Fruit fly (Drosophila melanogaster) whole organism, pupa: Measurements from ENCODE around the gene RanGAP.

Experiments used
- CG12605 ChIP-seq: fragments of 200-800 bp; sonication (Bioruptor generic); IDR thresholded peaks from 2 replicates; pipeline ENCODE4 v1.3.6; 2022; ENCODE audit warnings: missing biosample characterization, missing genetic modification characterization
- CG13204 ChIP-seq: fragments of 200-800 bp; sonication (Bioruptor generic); optimal IDR thresholded peaks from 2 replicates; lab custom pipeline; 2018; ENCODE audit warnings: missing biosample characterization, mild to moderate bottlenecking, missing genetic modification characterization, moderate library complexity
- CG34367 ChIP-seq: fragments of 200-800 bp; sonication (Bioruptor generic); optimal IDR thresholded peaks from 2 replicates; lab custom pipeline; 2018; ENCODE audit warnings: missing biosample characterization, mild to moderate bottlenecking, missing genetic modification characterization
- CG4496 ChIP-seq: fragments of 200-800 bp; sonication (Bioruptor generic); IDR thresholded peaks from 3 replicates; pipeline ENCODE4 v1.3.6; 2022; ENCODE audit warnings: missing biosample characterization, missing genetic modification characterization
- CG9948 ChIP-seq: fragments of 200-800 bp; sonication (Bioruptor generic); optimal IDR thresholded peaks from 2 replicates; lab custom pipeline; 2018; ENCODE audit warnings: missing biosample characterization, mild to moderate bottlenecking, missing genetic modification characterization, moderate library complexity
- D1 ChIP-seq: fragments of 200-800 bp; sonication (Bioruptor generic); optimal IDR thresholded peaks from 2 replicates; lab custom pipeline; 2018; ENCODE audit warnings: missing biosample characterization, mild to moderate bottlenecking, missing genetic modification characterization, moderate library complexity
- EcR ChIP-seq: fragments of 200-800 bp; sonication (Bioruptor generic); optimal IDR thresholded peaks from 3 replicates; lab custom pipeline; 2019; ENCODE audit warnings: missing biosample characterization, missing genetic modification characterization, mild to moderate bottlenecking, moderate library complexity, missing genetic modification reagents
- Pif1A ChIP-seq: fragments of 200-800 bp; sonication (Bioruptor generic); optimal IDR thresholded peaks from 3 replicates; lab custom pipeline; 2016; ENCODE audit warnings: missing biosample characterization, missing genetic modification characterization
- Pif1B ChIP-seq: fragments of 200-800 bp; sonication (Bioruptor generic); optimal IDR thresholded peaks from 3 replicates; lab custom pipeline; 2016; ENCODE audit warnings: missing biosample characterization, missing genetic modification characterization
- Snoo ChIP-seq: fragments of 200-800 bp; sonication (Bioruptor generic); optimal IDR thresholded peaks from 3 replicates; lab custom pipeline; 2017; ENCODE audit warnings: missing biosample characterization, mild to moderate bottlenecking, missing genetic modification characterization, inconsistent platforms
- fd96Ca ChIP-seq: fragments of 200-800 bp; sonication (Bioruptor generic); IDR thresholded peaks from 3 replicates; pipeline ENCODE4 v1.3.6; 2022; ENCODE audit warnings: missing biosample characterization, missing genetic modification characterization
- gl ChIP-seq: fragments of 200-800 bp; sonication (Bioruptor generic); optimal IDR thresholded peaks from 2 replicates; lab custom pipeline; 2018; ENCODE audit warnings: missing biosample characterization, mild to moderate bottlenecking, missing genetic modification characterization
- rn ChIP-seq: fragments of 200-800 bp; sonication (Bioruptor generic); IDR thresholded peaks from 2 replicates; pipeline ENCODE4 v1.3.6; 2022; ENCODE audit warnings: missing biosample characterization, missing genetic modification characterization

DNA sequence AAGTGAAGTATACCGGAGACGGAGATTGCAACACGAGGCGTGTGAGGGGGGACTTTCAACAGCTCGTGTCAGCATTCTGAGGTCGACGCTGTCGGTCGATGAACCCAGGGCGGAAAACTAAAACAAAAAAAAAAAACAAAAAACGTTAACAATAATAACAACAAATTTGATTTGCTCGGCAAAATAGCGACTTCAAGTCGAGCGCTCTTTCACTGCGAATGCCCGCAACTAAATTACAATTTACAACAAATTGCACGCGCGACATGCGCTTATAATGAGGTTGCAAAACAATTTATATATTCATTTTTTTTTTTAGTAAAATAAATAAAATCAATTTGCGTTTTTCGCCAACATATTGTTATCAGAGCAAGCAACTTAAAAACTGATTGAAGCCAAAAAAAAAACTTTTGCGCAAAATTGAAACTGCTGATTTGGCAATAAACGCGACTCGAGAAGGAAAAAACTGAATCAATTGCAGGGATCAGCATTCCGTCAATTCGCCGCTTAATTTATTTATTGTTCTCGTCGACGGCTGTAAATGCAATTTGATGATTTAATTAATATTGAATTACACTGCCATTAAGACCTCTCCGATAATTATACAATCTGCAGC lies 31.7 kb downstream of the RanGAP start:
- TF ChIP-seq EcR (no peak), CG12605 (GFP tag; lab: Robert Waterston, UW) (no peak), fd96Ca (GFP tag; lab: Robert Waterston, UW) (no peak), Pif1A (GFP tag; lab: Kevin White, UChicago) (no peak), CG34367 (no peak), D1 (tag; lab: Kevin White, UChicago) (no peak), rn (GFP tag; lab: Robert Waterston, UW) (no peak), CG13204 (no peak), CG4496 (GFP tag; lab: Robert Waterston, UW) (no peak), gl (tag; lab: Kevin White, UChicago) (no peak), Snoo (tag; lab: Kevin White, UChicago) (no peak), Pif1B (no peak), CG9948 (tag; lab: Kevin White, UChicago) (no peak)
